Worm (Caenorhabditis elegans) whole organism, late embryonic: Measurements from ENCODE around the gene F47C12.6.
A peak's percentile ranks its signal among the peaks of the same experiment; 100 is the strongest.

Experiments used
- C38D4.7 ChIP-seq: fragments of 200-800 bp; sonication (Bioruptor generic); optimal IDR thresholded peaks from 2 replicates; lab custom pipeline; 2018; ENCODE audit warnings: mild to moderate bottlenecking, missing genetic modification characterization, moderate library complexity, missing compliant biosample characterization
- F13H6.1 ChIP-seq: sonication (generic microtip); optimal IDR thresholded peaks from 2 replicates; lab custom pipeline; 2016; ENCODE audit warnings: missing genetic modification characterization, missing compliant biosample characterization
- K02D7.2 ChIP-seq: sonication (generic microtip); optimal IDR thresholded peaks from 2 replicates; lab custom pipeline; 2017; ENCODE audit warnings: mild to moderate bottlenecking, missing genetic modification characterization, missing compliant biosample characterization
- K09A11.1 ChIP-seq: sonication (generic microtip); optimal IDR thresholded peaks from 2 replicates; lab custom pipeline; 2017; ENCODE audit warnings: antibody characterized with exemption, mild to moderate bottlenecking, missing genetic modification characterization, missing compliant biosample characterization; ENCODE audit not compliant: insufficient read depth
- ahr-1 ChIP-seq: sonication (generic microtip); optimal IDR thresholded peaks from 2 replicates; lab custom pipeline; 2016; ENCODE audit warnings: missing genetic modification characterization, missing compliant biosample characterization
- ceh-18 ChIP-seq: sonication (generic microtip); optimal IDR thresholded peaks from 2 replicates; lab custom pipeline; 2016; ENCODE audit warnings: missing genetic modification characterization, missing compliant biosample characterization
- ceh-24 ChIP-seq: sonication (generic microtip); optimal IDR thresholded peaks from 2 replicates; lab custom pipeline; 2016; ENCODE audit warnings: mild to moderate bottlenecking, missing genetic modification characterization, missing compliant biosample characterization
- ceh-31 ChIP-seq: sonication (generic microtip); optimal IDR thresholded peaks from 2 replicates; lab custom pipeline; 2016; ENCODE audit warnings: missing genetic modification characterization, missing compliant biosample characterization
- ceh-34 ChIP-seq: sonication (generic microtip); optimal IDR thresholded peaks from 2 replicates; lab custom pipeline; 2016; ENCODE audit warnings: mild to moderate bottlenecking, missing genetic modification characterization, missing compliant biosample characterization
- ceh-45 ChIP-seq: fragments of 200-800 bp; sonication (Bioruptor generic); IDR thresholded peaks from 2 replicates; pipeline ENCODE4 v1.3.6; 2022; ENCODE audit warnings: missing genetic modification reagents, missing genetic modification characterization, missing compliant biosample characterization
- ceh-48 ChIP-seq: sonication (generic microtip); optimal IDR thresholded peaks from 2 replicates; lab custom pipeline; 2016; ENCODE audit warnings: missing genetic modification characterization, inconsistent platforms, missing compliant biosample characterization
- ceh-6 ChIP-seq: fragments of 200-800 bp; sonication (Bioruptor generic); optimal IDR thresholded peaks from 2 replicates; lab custom pipeline; 2018; ENCODE audit warnings: mild to moderate bottlenecking, missing genetic modification characterization, missing compliant biosample characterization
- dve-1 ChIP-seq: sonication (generic microtip); optimal IDR thresholded peaks from 2 replicates; lab custom pipeline; 2017; ENCODE audit warnings: antibody characterized with exemption, mild to moderate bottlenecking, missing genetic modification characterization, missing compliant biosample characterization
- elt-4 ChIP-seq: sonication (generic microtip); optimal IDR thresholded peaks from 2 replicates; lab custom pipeline; 2016; ENCODE audit warnings: missing genetic modification characterization, missing compliant biosample characterization
- ets-4 ChIP-seq: sonication (generic microtip); optimal IDR thresholded peaks from 2 replicates; lab custom pipeline; 2016; ENCODE audit warnings: missing genetic modification characterization, missing compliant biosample characterization
- eyg-1 ChIP-seq: sonication (generic microtip); optimal IDR thresholded peaks from 2 replicates; lab custom pipeline; 2016; ENCODE audit warnings: missing genotype, missing genetic modification characterization, missing compliant biosample characterization
- fkh-6 ChIP-seq: sonication (generic microtip); optimal IDR thresholded peaks from 2 replicates; lab custom pipeline; 2016; ENCODE audit warnings: missing genetic modification characterization, missing compliant biosample characterization
- gmeb-2 ChIP-seq: sonication (generic microtip); optimal IDR thresholded peaks from 2 replicates; lab custom pipeline; 2016; ENCODE audit warnings: missing genetic modification characterization, inconsistent platforms, missing compliant biosample characterization
- hlh-30 ChIP-seq: sonication (generic microtip); optimal IDR thresholded peaks from 2 replicates; lab custom pipeline; 2017; ENCODE audit warnings: antibody characterized with exemption, missing genetic modification characterization, missing compliant biosample characterization; ENCODE audit not compliant: insufficient read depth
- hlh-6 ChIP-seq: sonication (generic microtip); optimal IDR thresholded peaks from 2 replicates; lab custom pipeline; 2016; ENCODE audit warnings: missing genotype, missing genetic modification characterization, missing compliant biosample characterization
- hlh-8 ChIP-seq: sonication (generic microtip); optimal IDR thresholded peaks from 2 replicates; lab custom pipeline; 2016; ENCODE audit warnings: missing genotype, missing genetic modification characterization, missing compliant biosample characterization
- madf-2 ChIP-seq: sonication (generic microtip); optimal IDR thresholded peaks from 2 replicates; lab custom pipeline; 2017; ENCODE audit warnings: missing genetic modification characterization, missing compliant biosample characterization
- mec-3 ChIP-seq: sonication (generic microtip); optimal IDR thresholded peaks from 2 replicates; lab custom pipeline; 2016; ENCODE audit warnings: borderline replicate concordance, missing genetic modification characterization, missing compliant biosample characterization
- nhr-232 ChIP-seq: sonication (generic microtip); optimal IDR thresholded peaks from 2 replicates; lab custom pipeline; 2016; ENCODE audit warnings: missing genetic modification characterization, missing compliant biosample characterization
- odd-2 ChIP-seq: sonication (generic microtip); optimal IDR thresholded peaks from 2 replicates; lab custom pipeline; 2017; ENCODE audit warnings: antibody characterized with exemption, mild to moderate bottlenecking, missing genetic modification characterization, missing compliant biosample characterization
- pax-1 ChIP-seq: fragments of 150-350 bp; optimal IDR thresholded peaks from 2 replicates; lab custom pipeline; 2014; ENCODE audit warnings: missing biosample characterization, missing genetic modification characterization
- pha-2 ChIP-seq: sonication (generic microtip); optimal IDR thresholded peaks from 2 replicates; lab custom pipeline; 2017; ENCODE audit warnings: mild to moderate bottlenecking, missing genetic modification characterization, missing compliant biosample characterization
- pha-4 ChIP-seq: fragments of 150-350 bp; optimal IDR thresholded peaks from 2 replicates; lab custom pipeline; 2018; ENCODE audit warnings: missing biosample characterization, missing genetic modification reagents, missing genetic modification characterization
- pros-1 ChIP-seq: fragments of 150-350 bp; optimal IDR thresholded peaks from 2 replicates; lab custom pipeline; 2014; ENCODE audit warnings: missing biosample characterization, missing genetic modification reagents, missing genetic modification characterization
- ref-2 ChIP-seq: sonication (generic microtip); optimal IDR thresholded peaks from 2 replicates; lab custom pipeline; 2016; ENCODE audit warnings: missing genetic modification characterization, missing compliant biosample characterization
- sox-2 ChIP-seq: fragments of 200-800 bp; sonication (Bioruptor generic); IDR thresholded peaks from 2 replicates; pipeline ENCODE4 v1.3.6; 2022; ENCODE audit warnings: missing genetic modification reagents, missing genetic modification characterization, missing compliant biosample characterization
- tbx-2 ChIP-seq: sonication (generic microtip); optimal IDR thresholded peaks from 2 replicates; lab custom pipeline; 2016; ENCODE audit warnings: missing genetic modification characterization, missing compliant biosample characterization
- tbx-7 ChIP-seq: sonication (generic microtip); optimal IDR thresholded peaks from 2 replicates; lab custom pipeline; 2016; ENCODE audit warnings: missing genotype, missing genetic modification characterization, missing compliant biosample characterization
- unc-42 ChIP-seq: sonication (generic microtip); optimal IDR thresholded peaks from 2 replicates; lab custom pipeline; 2016; ENCODE audit warnings: missing genotype, missing genetic modification characterization, missing compliant biosample characterization
- unc-86 ChIP-seq: sonication (generic microtip); optimal IDR thresholded peaks from 2 replicates; lab custom pipeline; 2016; ENCODE audit warnings: missing genetic modification characterization, missing compliant biosample characterization

The F47C12.6 gene

ce11 chrIV:4008440-4008839 lies 15.2 kb upstream of the F47C12.6 start:
- no peak for TF ChIP-seq unc-42 (tag; lab: Kevin White, UChicago)
- TF ChIP-seq ceh-34 (tag; lab: Kevin White, UChicago) = no peak
- TF ChIP-seq gmeb-2 (tag; lab: Kevin White, UChicago) = no peak
- TF ChIP-seq ahr-1 (tag; lab: Kevin White, UChicago) = no peak
- no peak for TF ChIP-seq ref-2
- TF ChIP-seq F13H6.1 (tag; lab: Kevin White, UChicago) = no peak
- TF ChIP-seq ceh-45 (GFP tag; lab: Robert Waterston, UW) = no peak
- no peak for TF ChIP-seq tbx-2 (tag; lab: Kevin White, UChicago)
- TF ChIP-seq nhr-232 (tag; lab: Kevin White, UChicago) = no peak
- TF ChIP-seq K02D7.2 (tag; lab: Kevin White, UChicago) = no peak
- no peak for TF ChIP-seq madf-2 (tag; lab: Kevin White, UChicago)
- TF ChIP-seq dve-1 (tag; lab: Kevin White, UChicago) = no peak
- TF ChIP-seq ceh-24 (tag; lab: Kevin White, UChicago) = no peak
- no peak for TF ChIP-seq ceh-18 (tag; lab: Kevin White, UChicago)
- no peak for TF ChIP-seq sox-2 (GFP tag; lab: Robert Waterston, UW)
- TF ChIP-seq hlh-30 (tag; lab: Kevin White, UChicago) = no peak
- TF ChIP-seq hlh-8 (tag; lab: Kevin White, UChicago) = no peak
- TF ChIP-seq, all 69 proteins: peak for 0

- TF ChIP-seq unc-42 (tag; lab: Kevin White, UChicago) (peak; percentile 72), pha-4 (tag; lab: Kevin White, UChicago) (no peak), ceh-31 (tag; lab: Kevin White, UChicago) (peak; percentile 1), ceh-48 (tag; lab: Kevin White, UChicago) (peak; percentile 24)
Measured at ce11 chrIV:4007697-4008096, 14.5 kb upstream of the F47C12.6 start, which contains the start of gene W02C12.2. W02C12.2 (minus strand) TSS chrIV:4007973.

ce11 chrIV:4005166-4005565 lies 12.0 kb upstream of the F47C12.6 start:
- TF ChIP-seq unc-42 (tag; lab: Kevin White, UChicago) (peak; percentile 74), ceh-45 (GFP tag; lab: Robert Waterston, UW) (no peak), odd-2 (tag; lab: Kevin White, UChicago) (no peak), pros-1 (tag; lab: Kevin White, UChicago) (no peak)
- TF ChIP-seq, all 69 proteins: peak for 1

- no peak for TF ChIP-seq sox-2 (GFP tag; lab: Robert Waterston, UW)
- no peak for TF ChIP-seq ceh-6 (GFP tag; lab: Kevin White, UChicago)
- TF ChIP-seq mec-3 (tag; lab: Kevin White, UChicago) = no peak
- no peak for TF ChIP-seq ref-2
- TF ChIP-seq fkh-6 (tag; lab: Kevin White, UChicago) = no peak
- TF ChIP-seq tbx-7 = no peak
- no peak for TF ChIP-seq C38D4.7 (GFP tag; lab: Kevin White, UChicago)
- TF ChIP-seq elt-4 (tag; lab: Kevin White, UChicago) = no peak
- TF ChIP-seq K09A11.1 (tag; lab: Kevin White, UChicago) = no peak
- TF ChIP-seq gmeb-2 (tag; lab: Kevin White, UChicago) = no peak
- TF ChIP-seq ets-4 = no peak
- no peak for TF ChIP-seq ceh-45 (GFP tag; lab: Robert Waterston, UW)
- TF ChIP-seq eyg-1 = no peak
- no peak for TF ChIP-seq pax-1 (tag; lab: Kevin White, UChicago)
- no peak for TF ChIP-seq hlh-6
- TF ChIP-seq unc-86 (tag; lab: Kevin White, UChicago) = no peak
- TF ChIP-seq ceh-18 (tag; lab: Kevin White, UChicago) = no peak
- no peak for TF ChIP-seq unc-42 (tag; lab: Kevin White, UChicago)
- no peak for TF ChIP-seq pha-2 (tag; lab: Kevin White, UChicago)
Measured at ce11 chrIV:4004221-4004620, 11.0 kb upstream of the F47C12.6 start.
